Fruit fly (Drosophila melanogaster) whole organism, pupa: ENCODE measurements around the gene Dhod.

Experiments used
- CG10348 ChIP-seq: fragments of 200-800 bp; sonication (Bioruptor generic); IDR thresholded peaks from 2 replicates; pipeline ENCODE4 v1.3.6; 2022; ENCODE audit warnings: missing biosample characterization, missing genetic modification characterization
- CG12605 ChIP-seq: fragments of 200-800 bp; sonication (Bioruptor generic); IDR thresholded peaks from 2 replicates; pipeline ENCODE4 v1.3.6; 2022; ENCODE audit warnings: missing biosample characterization, missing genetic modification characterization
- CG13204 ChIP-seq: fragments of 200-800 bp; sonication (Bioruptor generic); optimal IDR thresholded peaks from 2 replicates; lab custom pipeline; 2018; ENCODE audit warnings: missing biosample characterization, mild to moderate bottlenecking, missing genetic modification characterization, moderate library complexity
- CG14655 ChIP-seq: fragments of 200-800 bp; sonication (Bioruptor generic); optimal IDR thresholded peaks from 3 replicates; lab custom pipeline; 2017; ENCODE audit warnings: mild to moderate bottlenecking, missing biosample characterization, missing genetic modification reagents, missing genetic modification characterization
- CG15710 ChIP-seq: fragments of 200-800 bp; sonication (Bioruptor generic); optimal IDR thresholded peaks from 2 replicates; lab custom pipeline; 2018; ENCODE audit warnings: missing biosample characterization, mild to moderate bottlenecking, missing genetic modification characterization, moderate library complexity
- CG17806 ChIP-seq: fragments of 200-800 bp; sonication (Bioruptor generic); optimal IDR thresholded peaks from 2 replicates; lab custom pipeline; 2018; ENCODE audit warnings: missing biosample characterization, mild to moderate bottlenecking, missing genetic modification characterization, moderate library complexity
- CG32121 ChIP-seq: fragments of 200-800 bp; sonication (Bioruptor generic); IDR thresholded peaks from 2 replicates; pipeline ENCODE4 v1.3.6; 2022; ENCODE audit warnings: missing biosample characterization, missing genetic modification characterization
- CG34367 ChIP-seq: fragments of 200-800 bp; sonication (Bioruptor generic); optimal IDR thresholded peaks from 2 replicates; lab custom pipeline; 2018; ENCODE audit warnings: missing biosample characterization, mild to moderate bottlenecking, missing genetic modification characterization
- CG4496 ChIP-seq: fragments of 200-800 bp; sonication (Bioruptor generic); IDR thresholded peaks from 3 replicates; pipeline ENCODE4 v1.3.6; 2022; ENCODE audit warnings: missing biosample characterization, missing genetic modification characterization
- CG8159 ChIP-seq: fragments of 200-800 bp; sonication (Bioruptor generic); optimal IDR thresholded peaks from 3 replicates; lab custom pipeline; 2018; ENCODE audit warnings: missing biosample characterization, mild to moderate bottlenecking, missing genetic modification characterization, moderate library complexity
- CG8301 ChIP-seq: fragments of 200-800 bp; sonication (Bioruptor generic); optimal IDR thresholded peaks from 2 replicates; lab custom pipeline; 2018; ENCODE audit warnings: missing biosample characterization, mild to moderate bottlenecking, missing genetic modification characterization
- CG9948 ChIP-seq: fragments of 200-800 bp; sonication (Bioruptor generic); optimal IDR thresholded peaks from 2 replicates; lab custom pipeline; 2018; ENCODE audit warnings: missing biosample characterization, mild to moderate bottlenecking, missing genetic modification characterization, moderate library complexity
- D1 ChIP-seq: fragments of 200-800 bp; sonication (Bioruptor generic); optimal IDR thresholded peaks from 2 replicates; lab custom pipeline; 2018; ENCODE audit warnings: missing biosample characterization, mild to moderate bottlenecking, missing genetic modification characterization, moderate library complexity
- EcR ChIP-seq: fragments of 200-800 bp; sonication (Bioruptor generic); optimal IDR thresholded peaks from 3 replicates; lab custom pipeline; 2019; ENCODE audit warnings: missing biosample characterization, missing genetic modification characterization, mild to moderate bottlenecking, moderate library complexity, missing genetic modification reagents
- Ets98B ChIP-seq: fragments of 200-800 bp; sonication (Bioruptor generic); IDR thresholded peaks from 2 replicates; pipeline ENCODE4 v1.3.6; 2022; ENCODE audit warnings: missing biosample characterization, missing genetic modification characterization
- Pif1A ChIP-seq: fragments of 200-800 bp; sonication (Bioruptor generic); optimal IDR thresholded peaks from 3 replicates; lab custom pipeline; 2016; ENCODE audit warnings: missing biosample characterization, missing genetic modification characterization
- Pif1B ChIP-seq: fragments of 200-800 bp; sonication (Bioruptor generic); optimal IDR thresholded peaks from 3 replicates; lab custom pipeline; 2016; ENCODE audit warnings: missing biosample characterization, missing genetic modification characterization
- Snoo ChIP-seq: fragments of 200-800 bp; sonication (Bioruptor generic); optimal IDR thresholded peaks from 3 replicates; lab custom pipeline; 2017; ENCODE audit warnings: missing biosample characterization, mild to moderate bottlenecking, missing genetic modification characterization, inconsistent platforms
- fd96Ca ChIP-seq: fragments of 200-800 bp; sonication (Bioruptor generic); IDR thresholded peaks from 3 replicates; pipeline ENCODE4 v1.3.6; 2022; ENCODE audit warnings: missing biosample characterization, missing genetic modification characterization
- gl ChIP-seq: fragments of 200-800 bp; sonication (Bioruptor generic); optimal IDR thresholded peaks from 2 replicates; lab custom pipeline; 2018; ENCODE audit warnings: missing biosample characterization, mild to moderate bottlenecking, missing genetic modification characterization
- rn ChIP-seq: fragments of 200-800 bp; sonication (Bioruptor generic); IDR thresholded peaks from 2 replicates; pipeline ENCODE4 v1.3.6; 2022; ENCODE audit warnings: missing biosample characterization, missing genetic modification characterization

Dhod gene

dm6 chr3R:8660661-8661060 is 7.9 kb upstream of the Dhod start, which contains the start of gene bel:
Gene bel, minus strand, starts transcription at chr3R:8660761.
- no peak for TF ChIP-seq CG15710 (tag; lab: Kevin White, UChicago)
- TF ChIP-seq CG8159 (tag; lab: Kevin White, UChicago) = no peak

- peak; percentile 8; the same call in 1 of the 2 replicates for TF ChIP-seq CG32121 (GFP tag; lab: Robert Waterston, UW)
- no peak for TF ChIP-seq CG14655
- peak; percentile 32 for TF ChIP-seq Ets98B
- no peak for TF ChIP-seq CG8159 (tag; lab: Kevin White, UChicago)
- no peak for TF ChIP-seq CG9948 (tag; lab: Kevin White, UChicago)
- TF ChIP-seq CG10348 = no peak
- TF ChIP-seq CG34367 (tag; lab: Kevin White, UChicago) = peak; percentile 4
- no peak for TF ChIP-seq CG13204
- TF ChIP-seq CG4496 (GFP tag; lab: Robert Waterston, UW) = peak; percentile 66; the same call in 2 of the 3 replicates
- TF ChIP-seq, all 21 proteins: peak for 4
Measured at dm6 chr3R:8659907-8660660, 7.4 kb upstream of the Dhod start.

dm6 chr3R:8659200-8659897 is 6.6 kb upstream of the Dhod start:
- TF ChIP-seq EcR (GFP tag; lab: Kevin White, UChicago) (peak; percentile 59), CG12605 (GFP tag; lab: Robert Waterston, UW) (no peak; the same call in 1 of the 2 replicates), D1 (tag; lab: Kevin White, UChicago) (no peak), CG32121 (GFP tag; lab: Robert Waterston, UW) (peak; percentile 75), CG8301 (peak; percentile 54), CG14655 (peak; percentile 69), fd96Ca (GFP tag; lab: Robert Waterston, UW) (no peak), CG10348 (no peak), CG4496 (GFP tag; lab: Robert Waterston, UW) (peak; percentile 81), CG13204 (no peak), Pif1B (GFP tag; lab: Kevin White, UChicago) (peak; percentile 48), rn (peak; percentile 34; the same call in 1 of the 2 replicates), Pif1A (peak; percentile 53), CG34367 (tag; lab: Kevin White, UChicago) (peak; percentile 16), CG8159 (tag; lab: Kevin White, UChicago) (peak; percentile 65), Ets98B (peak; percentile 77), CG17806 (tag; lab: Kevin White, UChicago) (peak; percentile 40), Snoo (tag; lab: Kevin White, UChicago) (peak; percentile 49), CG9948 (tag; lab: Kevin White, UChicago) (peak; percentile 30), gl (tag; lab: Kevin White, UChicago) (peak; percentile 36), CG15710 (tag; lab: Kevin White, UChicago) (peak; percentile 50)

- 0 out of 2 replicates have a peak, but pooled peaks have one; percentile 42 for TF ChIP-seq CG12605 (GFP tag; lab: Robert Waterston, UW)
- TF ChIP-seq Ets98B = peak; percentile 23; the same call in 1 of the 2 replicates
- peak; percentile 32; the same call in 1 of the 3 replicates for TF ChIP-seq fd96Ca (GFP tag; lab: Robert Waterston, UW)
- peak; percentile 7 for TF ChIP-seq EcR (GFP tag; lab: Kevin White, UChicago)
- TF ChIP-seq Pif1A = no peak
Measured at dm6 chr3R:8658688-8659087, 6.0 kb upstream of the Dhod start.

dm6 chr3R:8654666-8655065 is 1.9 kb upstream of the Dhod start, which contains the start of gene CG42489:
Gene CG42489, minus strand, starts transcription at chr3R:8654766.
- no peak for TF ChIP-seq CG15710 (tag; lab: Kevin White, UChicago)
- no peak for TF ChIP-seq CG4496 (GFP tag; lab: Robert Waterston, UW)
- no peak for TF ChIP-seq CG9948 (tag; lab: Kevin White, UChicago)
- TF ChIP-seq CG32121 (GFP tag; lab: Robert Waterston, UW) = no peak
- TF ChIP-seq D1 (tag; lab: Kevin White, UChicago) = no peak
- no peak for TF ChIP-seq rn
- no peak for TF ChIP-seq CG13204
- no peak for TF ChIP-seq CG8159 (tag; lab: Kevin White, UChicago)
- no peak for TF ChIP-seq Snoo (tag; lab: Kevin White, UChicago)
- TF ChIP-seq Pif1B (GFP tag; lab: Kevin White, UChicago) = no peak
- no peak for TF ChIP-seq CG12605 (GFP tag; lab: Robert Waterston, UW)
- no peak for TF ChIP-seq CG14655
- no peak for TF ChIP-seq CG10348
- TF ChIP-seq gl (tag; lab: Kevin White, UChicago) = no peak
- no peak for TF ChIP-seq fd96Ca (GFP tag; lab: Robert Waterston, UW)
- TF ChIP-seq Pif1A = no peak
- TF ChIP-seq Ets98B = no peak
- TF ChIP-seq CG34367 (tag; lab: Kevin White, UChicago) = no peak
- no peak for TF ChIP-seq CG8301

- TF ChIP-seq CG17806 (tag; lab: Kevin White, UChicago) (no peak), EcR (GFP tag; lab: Kevin White, UChicago) (no peak), gl (tag; lab: Kevin White, UChicago) (no peak), CG8301 (no peak)
Measured at dm6 chr3R:8654058-8654457, 1.3 kb upstream of the Dhod start.
